Fruit fly (Drosophila melanogaster): ENCODE results near the gene Fpgs2.

Gene Fpgs2

DNA sequence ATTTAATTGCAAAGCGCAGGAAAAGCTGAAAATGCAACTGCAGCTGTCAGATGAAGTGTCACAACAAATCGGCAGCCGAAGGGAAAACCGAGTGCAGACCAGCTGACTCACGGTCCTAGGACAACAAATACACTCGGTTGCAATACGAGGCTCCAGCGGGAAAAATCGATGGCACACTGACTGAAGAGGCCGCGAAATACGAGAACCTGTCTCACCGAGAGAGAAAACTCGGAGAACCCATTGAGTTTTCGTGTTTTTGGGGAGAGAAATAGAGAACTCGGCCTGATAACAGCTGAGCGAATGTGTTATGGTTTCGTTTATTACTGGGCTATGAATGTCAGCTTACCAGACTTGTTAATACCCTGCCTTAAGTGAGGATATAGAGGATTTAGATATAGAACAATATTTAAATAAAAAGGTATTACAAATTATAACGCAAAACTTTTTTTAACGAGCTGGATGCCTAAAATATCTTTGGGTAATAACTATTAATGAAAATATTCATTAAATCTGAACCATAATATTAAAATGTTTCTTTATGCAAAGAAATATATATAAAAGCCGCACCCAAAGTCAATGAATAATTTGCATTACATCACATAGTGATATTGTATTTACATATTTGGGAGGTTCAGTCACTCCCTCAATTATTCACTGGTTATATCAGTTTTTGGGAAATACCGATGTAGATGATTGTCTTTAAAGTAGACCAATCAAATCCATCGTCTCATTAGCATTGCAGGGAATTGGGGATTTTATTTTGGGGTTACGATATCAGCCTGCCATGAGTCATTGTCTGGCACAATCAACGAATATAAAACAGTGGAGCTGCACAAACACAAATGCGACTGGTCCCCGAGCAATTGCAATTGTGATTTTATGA lies 17.9 kb downstream of the Fpgs2 start (continued):
- TF ChIP-seq CG6765 (GFP tag; optimal IDR thresholded peaks at IDR 0.05) (no peak), CG17802 (tag; optimal IDR thresholded peaks at IDR 0.05) (no peak), zen (tag; optimal IDR thresholded peaks at IDR 0.05) (no peak), CG6683 (GFP tag; optimal IDR thresholded peaks at IDR 0.05) (no peak), pum (GFP tag; optimal IDR thresholded peaks at IDR 0.05) (no peak), CG14050 (GFP tag; IDR thresholded peaks at IDR 0.05) (no peak), CG6854 (GFP tag; optimal IDR thresholded peaks at IDR 0.05) (no peak), Sox102F (GFP tag; optimal IDR thresholded peaks at IDR 0.05) (peak; percentile 2), CG17186 (GFP tag; optimal IDR thresholded peaks at IDR 0.05) (no peak), Scr (GFP tag; IDR thresholded peaks at IDR 0.05; ENCODE audit: partially characterized antibody) (no peak), unc-4 (GFP tag; IDR thresholded peaks at IDR 0.05; ENCODE audit: partially characterized antibody) (no peak), CG2875 (GFP tag; optimal IDR thresholded peaks at IDR 0.05) (no peak), onecut (GFP tag; IDR thresholded peaks at IDR 0.05) (peak; percentile 100), peb (GFP tag; IDR thresholded peaks at IDR 0.05) (no peak), CG7271 (tag; optimal IDR thresholded peaks at IDR 0.05) (no peak), sens (GFP tag) (peak; percentile 42), Hr51 (GFP tag; optimal IDR thresholded peaks at IDR 0.05) (peak in 1 of 2 experiments; percentile 8), ac (GFP tag; optimal IDR thresholded peaks at IDR 0.05) (no peak), klu (GFP tag; IDR thresholded peaks at IDR 0.05) (no peak), bab2 (GFP tag; optimal IDR thresholded peaks at IDR 0.05) (no peak), aop (GFP tag; IDR thresholded peaks at IDR 0.05) (no peak), CG10543 (GFP tag; optimal IDR thresholded peaks at IDR 0.05) (no peak), CG12659 (GFP tag; optimal IDR thresholded peaks at IDR 0.05) (no peak), Nf-YA (GFP tag; IDR thresholded peaks at IDR 0.05) (no peak), grau (tag; optimal IDR thresholded peaks at IDR 0.05) (peak; percentile 38), Camta (GFP tag; optimal IDR thresholded peaks at IDR 0.05) (no peak), CG30020 (tag; optimal IDR thresholded peaks at IDR 0.05) (no peak), CG30403 (GFP tag; optimal IDR thresholded peaks at IDR 0.05) (peak; percentile 5), CG18262 (tag; optimal IDR thresholded peaks at IDR 0.05) (peak; percentile 25), pnt (GFP tag; optimal IDR thresholded peaks at IDR 0.05) (no peak), trh (GFP tag; optimal IDR thresholded peaks at IDR 0.05) (no peak), ewg (GFP tag; optimal IDR thresholded peaks at IDR 0.05) (no peak), CG11398 (GFP tag; optimal IDR thresholded peaks at IDR 0.05) (no peak), CG10321 (GFP tag; IDR thresholded peaks at IDR 0.05) (no peak), CG7786 (GFP tag; optimal IDR thresholded peaks at IDR 0.05) (no peak), hkb (optimal IDR thresholded peaks at IDR 0.05) (no peak), hkb (GFP tag; IDR thresholded peaks at IDR 0.05) (0 out of 2 replicates have a peak, but pooled peaks have one; percentile 14), ken (GFP tag; IDR thresholded peaks at IDR 0.05) (no peak), NfI (GFP tag; optimal IDR thresholded peaks at IDR 0.05) (no peak), psq (GFP tag; optimal IDR thresholded peaks at IDR 0.05) (no peak), Hmx (GFP tag; optimal IDR thresholded peaks at IDR 0.05) (no peak), CoRest (tag; optimal IDR thresholded peaks at IDR 0.05) (no peak), CG2120 (GFP tag; optimal IDR thresholded peaks at IDR 0.05) (no peak), nmo (GFP tag; optimal IDR thresholded peaks at IDR 0.05) (peak; percentile 31), CG14710 (tag; optimal IDR thresholded peaks at IDR 0.05) (no peak), esg (GFP tag; conservative IDR thresholded peaks at IDR 0.05) (no peak), Abd-B (GFP tag; optimal IDR thresholded peaks at IDR 0.05) (peak; percentile 35), CG13424 (tag; optimal IDR thresholded peaks at IDR 0.05) (peak; percentile 31), luna (GFP tag; optimal IDR thresholded peaks at IDR 0.05) (no peak)

Measured in whole organism, embryonic.